Fruit fly (Drosophila melanogaster) whole organism, embryonic: ENCODE results near the gene CG34451.

ENCODE experiments used
- C15 ChIP-seq: fragments of 200-800 bp; sonication (Bioruptor generic); IDR thresholded peaks from 3 replicates; pipeline ENCODE4 v1.3.6; 2022; ENCODE audit warnings: missing biosample characterization, missing genetic modification characterization
- CG13123 ChIP-seq: fragments of 200-800 bp; sonication (Bioruptor generic); optimal IDR thresholded peaks from 2 replicates; lab custom pipeline; 2016; ENCODE audit warnings: missing biosample characterization, missing genetic modification characterization
- CG15011 ChIP-seq: fragments of 200-800 bp; sonication (Bioruptor generic); optimal IDR thresholded peaks from 3 replicates; lab custom pipeline; 2018; ENCODE audit warnings: missing biosample characterization, mild to moderate bottlenecking, missing genetic modification characterization
- CG17802 ChIP-seq: fragments of 200-800 bp; sonication (Bioruptor generic); optimal IDR thresholded peaks from 2 replicates; lab custom pipeline; 2018; ENCODE audit warnings: missing biosample characterization, mild to moderate bottlenecking, missing genetic modification characterization, moderate library complexity
- CG4424 ChIP-seq: fragments of 200-800 bp; sonication (Bioruptor generic); optimal IDR thresholded peaks from 3 replicates; lab custom pipeline; 2016; ENCODE audit warnings: missing biosample characterization, missing genetic modification characterization
- CoRest ChIP-seq: fragments of 200-800 bp; sonication (Bioruptor generic); optimal IDR thresholded peaks from 3 replicates; lab custom pipeline; 2018; ENCODE audit warnings: missing biosample characterization, mild to moderate bottlenecking, missing genetic modification characterization, moderate library complexity
- Dref ChIP-seq: fragments of 200-800 bp; sonication (Bioruptor generic); IDR thresholded peaks from 2 replicates; pipeline ENCODE4 v1.3.6; 2022; ENCODE audit warnings: missing biosample characterization, missing genetic modification characterization
- HHEX ChIP-seq: fragments of 200-800 bp; sonication (Bioruptor generic); optimal IDR thresholded peaks from 3 replicates; lab custom pipeline; 2017; ENCODE audit warnings: missing biosample characterization, mild to moderate bottlenecking, missing genetic modification characterization, missing genetic modification reagents
- HmgD ChIP-seq: fragments of 200-800 bp; sonication (Bioruptor generic); optimal IDR thresholded peaks from 3 replicates; lab custom pipeline; 2016; ENCODE audit warnings: missing biosample characterization, missing genetic modification characterization
- rib ChIP-seq: fragments of 200-800 bp; sonication (Bioruptor generic); IDR thresholded peaks from 2 replicates; pipeline ENCODE4 v1.3.6; 2022; ENCODE audit warnings: missing biosample characterization, missing genetic modification characterization
- row ChIP-seq: fragments of 200-800 bp; sonication (Bioruptor generic); IDR thresholded peaks from 3 replicates; pipeline ENCODE4 v1.3.6; 2022; ENCODE audit warnings: missing biosample characterization, missing genetic modification characterization
- wek ChIP-seq: fragments of 200-800 bp; sonication (Bioruptor generic); optimal IDR thresholded peaks from 3 replicates; lab custom pipeline; 2018; ENCODE audit warnings: missing biosample characterization, mild to moderate bottlenecking, missing genetic modification characterization, moderate library complexity

DNA sequence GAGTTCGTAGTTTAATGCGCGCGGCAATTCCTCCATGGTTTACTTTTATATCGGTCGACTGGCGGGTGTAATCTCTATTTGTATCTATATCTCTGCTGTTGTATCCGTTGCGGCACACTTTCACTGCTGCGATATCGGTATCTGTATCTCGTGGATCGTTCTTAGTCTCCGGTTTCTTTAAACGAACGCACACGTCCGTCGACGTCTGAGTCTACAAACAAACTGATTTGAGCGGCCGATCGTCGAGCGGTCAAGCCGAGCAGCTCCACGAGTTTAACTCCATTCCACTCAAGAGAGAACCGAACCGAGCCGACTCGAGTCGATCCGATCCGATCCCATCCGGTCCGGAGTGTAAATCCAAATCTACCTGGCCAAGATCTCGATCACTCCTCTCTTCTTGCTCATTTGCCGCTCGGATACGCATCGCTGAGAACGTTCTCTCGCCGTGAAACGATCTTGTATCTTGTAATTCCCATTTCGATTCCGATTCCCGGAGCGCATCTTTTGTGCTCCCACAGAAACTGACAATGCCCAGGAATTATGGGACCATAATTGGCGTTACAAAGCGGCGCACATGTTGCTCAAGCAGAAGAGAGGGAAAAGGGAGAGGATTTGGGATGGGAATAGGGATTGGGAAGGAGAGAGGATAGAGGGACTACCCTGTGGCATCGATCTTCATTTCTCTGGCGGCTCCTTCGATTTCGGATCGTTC, 7.9 kb upstream of the CG34451 start, which contains the start of gene comm2:
- TF ChIP-seq HmgD (GFP tag; lab: Kevin White, UChicago) (no peak), Dref (GFP tag; lab: Robert Waterston, UW) (no peak), C15 (GFP tag; lab: Robert Waterston, UW) (no peak), rib (GFP tag; lab: Robert Waterston, UW) (no peak), CoRest (no peak), CG15011 (GFP tag; lab: Kevin White, UChicago) (no peak), CG13123 (GFP tag; lab: Kevin White, UChicago) (no peak), wek (no peak), row (no peak), CG4424 (GFP tag; lab: Kevin White, UChicago) (no peak), HHEX (no peak), CG17802 (no peak)
